Worm (Caenorhabditis elegans) whole organism, midembryonic: ENCODE measurements around the gene Y34B4A.2.

Source experiments
- T22C8.4 ChIP-seq: fragments of 200-800 bp; sonication (Bioruptor generic); IDR thresholded peaks from 2 replicates; pipeline ENCODE4 v1.3.6; 2022; ENCODE audit warnings: missing genetic modification characterization, missing compliant biosample characterization
- cog-1 ChIP-seq: sonication (generic microtip); optimal IDR thresholded peaks from 2 replicates; lab custom pipeline; 2016; ENCODE audit warnings: missing genetic modification characterization, missing compliant biosample characterization
- klf-2 ChIP-seq: fragments of 200-800 bp; sonication (Bioruptor generic); conservative IDR thresholded peaks from 2 replicates; pipeline ENCODE4 v1.3.6; 2022; ENCODE audit warnings: missing genetic modification reagents, missing genetic modification characterization, missing compliant biosample characterization
- med-1 ChIP-seq: sonication (generic microtip); optimal IDR thresholded peaks from 2 replicates; lab custom pipeline; 2017; ENCODE audit warnings: missing genetic modification characterization, mild to moderate bottlenecking, missing compliant biosample characterization, antibody characterized with exemption, missing genetic modification reagents; ENCODE audit not compliant: insufficient read depth
- ref-1 ChIP-seq: fragments of 200-800 bp; sonication (Bioruptor generic); conservative IDR thresholded peaks from 2 replicates; pipeline ENCODE4 v1.3.6; 2022; ENCODE audit warnings: missing genetic modification reagents, missing genetic modification characterization, missing compliant biosample characterization
- tab-1 ChIP-seq: fragments of 200-800 bp; sonication (Bioruptor generic); IDR thresholded peaks from 2 replicates; pipeline ENCODE4 v1.3.6; 2022; ENCODE audit warnings: missing genetic modification characterization, missing compliant biosample characterization
- ztf-23 ChIP-seq: fragments of 200-800 bp; sonication (Bioruptor generic); IDR thresholded peaks from 2 replicates; pipeline ENCODE4 v1.3.6; 2022; ENCODE audit warnings: missing genetic modification reagents, missing genetic modification characterization, missing compliant biosample characterization
- ztf-29 ChIP-seq: fragments of 200-800 bp; sonication (Bioruptor generic); IDR thresholded peaks from 2 replicates; pipeline ENCODE4 v1.3.6; 2022; ENCODE audit warnings: missing genetic modification reagents, missing genetic modification characterization, missing compliant biosample characterization

ce11 chrX:5243382-5243979, 35.8 kb upstream of the Y34B4A.2 start, which contains the start of gene mtm-5:
- TF ChIP-seq T22C8.4 = no peak
- TF ChIP-seq ztf-29 = no peak
- TF ChIP-seq tab-1 (GFP tag; lab: Robert Waterston, UW) = no peak
- no peak for TF ChIP-seq cog-1
- TF ChIP-seq ref-1 = no peak
- no peak for TF ChIP-seq med-1 (GFP tag; lab: Kevin White, UChicago)
- no peak for TF ChIP-seq ztf-23 (GFP tag; lab: Robert Waterston, UW)
- no peak for TF ChIP-seq klf-2 (GFP tag; lab: Robert Waterston, UW)
